Fruit fly (Drosophila melanogaster) whole organism, embryonic: ENCODE data around the gene CG1575.

ENCODE experiments used
- ATbp ChIP-seq: fragments of 200-800 bp; sonication (Bioruptor generic); optimal IDR thresholded peaks from 2 replicates; lab custom pipeline; 2017; ENCODE audit warnings: missing biosample characterization, mild to moderate bottlenecking, missing genetic modification characterization, missing genetic modification reagents
- Ada2b ChIP-seq: fragments of 200-800 bp; sonication (Bioruptor generic); IDR thresholded peaks from 2 replicates; pipeline ENCODE4 v1.3.6; 2022; ENCODE audit warnings: missing biosample characterization, missing genetic modification characterization
- Aef1 ChIP-seq: fragments of 200-800 bp; sonication (Bioruptor generic); IDR thresholded peaks from 3 replicates; pipeline ENCODE4 v1.3.6; 2022; ENCODE audit warnings: missing biosample characterization, missing genetic modification characterization
- Antp ChIP-seq: fragments of 200-800 bp; sonication (Bioruptor generic); optimal IDR thresholded peaks from 3 replicates; lab custom pipeline; 2016; ENCODE audit warnings: missing biosample characterization, missing genetic modification characterization
- Asciz ChIP-seq: fragments of 200-800 bp; sonication (Bioruptor generic); optimal IDR thresholded peaks from 2 replicates; lab custom pipeline; 2017; ENCODE audit warnings: missing biosample characterization, mild to moderate bottlenecking, missing genetic modification characterization, missing genetic modification reagents
- Atf-2 ChIP-seq: fragments of 200-800 bp; sonication (Bioruptor generic); optimal IDR thresholded peaks from 2 replicates; lab custom pipeline; 2016; ENCODE audit warnings: missing biosample characterization, missing genetic modification characterization
- Awh ChIP-seq: fragments of 200-800 bp; sonication (Bioruptor generic); IDR thresholded peaks from 2 replicates; pipeline ENCODE4, ENCODE4 v1.3.6; 2022; ENCODE audit warnings: missing biosample characterization, missing genetic modification characterization
- C15 ChIP-seq: fragments of 200-800 bp; sonication (Bioruptor generic); IDR thresholded peaks from 3 replicates; pipeline ENCODE4 v1.3.6; 2022; ENCODE audit warnings: missing biosample characterization, missing genetic modification characterization
- CG10543 ChIP-seq: fragments of 200-800 bp; sonication (Bioruptor generic); optimal IDR thresholded peaks from 3 replicates; lab custom pipeline; 2017; ENCODE audit warnings: missing biosample characterization, mild to moderate bottlenecking, missing genetic modification characterization, moderate library complexity
- CG10654 ChIP-seq: fragments of 200-800 bp; sonication (Bioruptor generic); optimal IDR thresholded peaks from 2 replicates; lab custom pipeline; 2016; ENCODE audit warnings: missing biosample characterization, missing genetic modification characterization
- CG10979 ChIP-seq: fragments of 200-800 bp; sonication (Bioruptor generic); optimal IDR thresholded peaks from 2 replicates; lab custom pipeline; 2018; ENCODE audit warnings: missing biosample characterization, mild to moderate bottlenecking, missing genetic modification characterization, moderate library complexity
- CG11247 ChIP-seq: fragments of 200-800 bp; sonication (Bioruptor generic); IDR thresholded peaks from 2 replicates; pipeline ENCODE4 v1.3.6; 2022; ENCODE audit warnings: missing biosample characterization, missing genetic modification characterization
- CG1233 ChIP-seq: fragments of 200-800 bp; sonication (Bioruptor generic); optimal IDR thresholded peaks from 4 replicates; lab custom pipeline; 2018; ENCODE audit warnings: missing biosample characterization, mild to moderate bottlenecking, missing genetic modification characterization
- CG15269 ChIP-seq: fragments of 200-800 bp; sonication (Bioruptor generic); optimal IDR thresholded peaks from 2 replicates; lab custom pipeline; 2018; ENCODE audit warnings: missing biosample characterization, mild to moderate bottlenecking, missing genetic modification characterization, moderate library complexity
- CG17359 ChIP-seq: fragments of 200-800 bp; sonication (Bioruptor generic); optimal IDR thresholded peaks from 3 replicates; lab custom pipeline; 2018; ENCODE audit warnings: missing biosample characterization, mild to moderate bottlenecking, missing genetic modification characterization, moderate library complexity
- CG17612 ChIP-seq: fragments of 200-800 bp; sonication (Bioruptor generic); IDR thresholded peaks from 2 replicates; pipeline ENCODE4 v1.3.6; 2022; ENCODE audit warnings: missing biosample characterization, missing genetic modification characterization
- CG30431 ChIP-seq: fragments of 200-800 bp; sonication (Bioruptor generic); optimal IDR thresholded peaks from 2 replicates; lab custom pipeline; 2017; ENCODE audit warnings: missing biosample characterization, missing genetic modification characterization
- CG4820 ChIP-seq: fragments of 200-800 bp; sonication (Bioruptor generic); optimal IDR thresholded peaks from 3 replicates; lab custom pipeline; 2016; ENCODE audit warnings: missing biosample characterization, missing genetic modification characterization
- CG5180 ChIP-seq: fragments of 200-800 bp; sonication (Bioruptor generic); optimal IDR thresholded peaks from 3 replicates; lab custom pipeline; 2017; ENCODE audit warnings: missing biosample characterization, missing genetic modification characterization, mild to moderate bottlenecking, moderate library complexity, missing genetic modification reagents
- CG6654 ChIP-seq: fragments of 200-800 bp; sonication (Bioruptor generic); optimal IDR thresholded peaks from 2 replicates; lab custom pipeline; 2017; ENCODE audit warnings: missing biosample characterization, mild to moderate bottlenecking, missing genetic modification characterization
- CG6813 ChIP-seq: fragments of 200-800 bp; sonication (Bioruptor generic); optimal IDR thresholded peaks from 2 replicates; lab custom pipeline; 2017; ENCODE audit warnings: missing biosample characterization, missing genetic modification characterization, mild to moderate bottlenecking, moderate library complexity, missing genetic modification reagents
- CG8281 ChIP-seq: fragments of 200-800 bp; sonication (Bioruptor generic); optimal IDR thresholded peaks from 2 replicates; lab custom pipeline; 2018; ENCODE audit warnings: missing biosample characterization, mild to moderate bottlenecking, missing genetic modification characterization, moderate library complexity
- Dbx ChIP-seq: fragments of 200-800 bp; sonication (Bioruptor generic); IDR thresholded peaks from 3 replicates; pipeline ENCODE4 v1.3.6; 2022; ENCODE audit warnings: missing biosample characterization, missing genetic modification characterization
- E2f2 ChIP-seq: fragments of 200-800 bp; sonication (Bioruptor generic); IDR thresholded peaks from 2 replicates; pipeline ENCODE4 v1.3.6; 2022; ENCODE audit warnings: missing biosample characterization, missing genetic modification characterization
- Ets97D ChIP-seq: fragments of 200-800 bp; sonication (Bioruptor generic); optimal IDR thresholded peaks from 3 replicates; lab custom pipeline; 2016; ENCODE audit warnings: missing biosample characterization, missing genetic modification characterization
- Fer2 ChIP-seq: fragments of 200-800 bp; sonication (Bioruptor generic); optimal IDR thresholded peaks from 2 replicates; lab custom pipeline; 2018; ENCODE audit warnings: missing biosample characterization, mild to moderate bottlenecking, missing genetic modification characterization, moderate library complexity
- H2.0 ChIP-seq: fragments of 200-800 bp; sonication (Bioruptor generic); IDR thresholded peaks from 2 replicates; pipeline ENCODE4 v1.3.6; 2022; ENCODE audit warnings: missing biosample characterization, missing genetic modification characterization
- Hmr ChIP-seq: fragments of 200-800 bp; sonication (Bioruptor generic); optimal IDR thresholded peaks from 3 replicates; lab custom pipeline; 2017; ENCODE audit warnings: mild to moderate bottlenecking, missing biosample characterization, missing genetic modification reagents, missing genetic modification characterization
- Hmx ChIP-seq: fragments of 200-800 bp; sonication (Bioruptor generic); optimal IDR thresholded peaks from 2 replicates; lab custom pipeline; 2016; ENCODE audit warnings: missing biosample characterization, missing genetic modification characterization
- PHDP ChIP-seq: fragments of 200-800 bp; sonication (Bioruptor generic); optimal IDR thresholded peaks from 3 replicates; lab custom pipeline; 2018; ENCODE audit warnings: missing biosample characterization, mild to moderate bottlenecking, missing genetic modification characterization, moderate library complexity
- Ravus ChIP-seq: fragments of 200-800 bp; sonication (Bioruptor generic); IDR thresholded peaks from 2 replicates; pipeline ENCODE4 v1.3.6; 2022; ENCODE audit warnings: missing biosample characterization, missing genetic modification characterization
- Sox100B ChIP-seq: fragments of 200-800 bp; sonication (Bioruptor generic); optimal IDR thresholded peaks from 3 replicates; lab custom pipeline; 2018; ENCODE audit warnings: missing biosample characterization, mild to moderate bottlenecking, missing genetic modification characterization
- Sox102F ChIP-seq: fragments of 200-800 bp; sonication (Bioruptor generic); optimal IDR thresholded peaks from 2 replicates; lab custom pipeline; 2018; ENCODE audit warnings: missing biosample characterization, mild to moderate bottlenecking, missing genetic modification characterization, moderate library complexity
- crol ChIP-seq: fragments of 200-800 bp; sonication (Bioruptor generic); IDR thresholded peaks from 2 replicates; pipeline ENCODE4 v1.3.6; 2022; ENCODE audit warnings: missing biosample characterization, missing genetic modification characterization
- dmrt99B ChIP-seq: fragments of 200-800 bp; sonication (Bioruptor generic); optimal IDR thresholded peaks from 2 replicates; lab custom pipeline; 2018; ENCODE audit warnings: missing biosample characterization, mild to moderate bottlenecking, missing genetic modification characterization, moderate library complexity
- fd64A ChIP-seq: fragments of 200-800 bp; sonication (Bioruptor generic); optimal IDR thresholded peaks from 3 replicates; lab custom pipeline; 2018; ENCODE audit warnings: missing biosample characterization, mild to moderate bottlenecking, missing genetic modification characterization
- fd96Cb ChIP-seq: fragments of 200-800 bp; sonication (Bioruptor generic); optimal IDR thresholded peaks from 2 replicates; lab custom pipeline; 2018; ENCODE audit warnings: missing biosample characterization, mild to moderate bottlenecking, missing genetic modification characterization, moderate library complexity
- gce ChIP-seq: fragments of 200-800 bp; sonication (Bioruptor generic); IDR thresholded peaks from 3 replicates; pipeline ENCODE4 v1.3.6; 2022; ENCODE audit warnings: missing biosample characterization, missing genetic modification characterization
- gcm ChIP-seq: fragments of 200-800 bp; sonication (Bioruptor generic); optimal IDR thresholded peaks from 2 replicates; lab custom pipeline; 2019; ENCODE audit warnings: missing biosample characterization, mild to moderate bottlenecking, missing genetic modification characterization, moderate library complexity
- gcm2 ChIP-seq: fragments of 200-800 bp; sonication (Bioruptor generic); optimal IDR thresholded peaks from 2 replicates; lab custom pipeline; 2016; ENCODE audit warnings: missing biosample characterization, missing genetic modification characterization
- gem ChIP-seq: fragments of 200-800 bp; sonication (Bioruptor generic); optimal IDR thresholded peaks from 2 replicates; lab custom pipeline; 2019; ENCODE audit warnings: missing biosample characterization, mild to moderate bottlenecking, missing genetic modification characterization, moderate library complexity
- gfzf ChIP-seq: fragments of 200-800 bp; sonication (Bioruptor generic); optimal IDR thresholded peaks from 2 replicates; lab custom pipeline; 2016; ENCODE audit warnings: missing biosample characterization, mild to moderate bottlenecking, missing genetic modification characterization, moderate library complexity
- kay ChIP-seq: fragments of 200-800 bp; sonication (Bioruptor generic); optimal IDR thresholded peaks from 2 replicates; lab custom pipeline; 2016; ENCODE audit warnings: missing biosample characterization, missing genetic modification characterization
- klu ChIP-seq: fragments of 200-800 bp; sonication (Bioruptor generic); IDR thresholded peaks from 2 replicates; pipeline ENCODE4 v1.3.6; 2022; ENCODE audit warnings: missing biosample characterization, missing genetic modification characterization
- maf-S ChIP-seq: fragments of 200-800 bp; sonication (Bioruptor generic); optimal IDR thresholded peaks from 2 replicates; lab custom pipeline; 2016; ENCODE audit warnings: missing biosample characterization, missing genetic modification characterization
- peb ChIP-seq: fragments of 200-800 bp; sonication (Bioruptor generic); IDR thresholded peaks from 2 replicates; pipeline ENCODE4 v1.3.6; 2022; ENCODE audit warnings: missing biosample characterization, missing genetic modification characterization
- pnt ChIP-seq: fragments of 200-800 bp; sonication (Bioruptor generic); optimal IDR thresholded peaks from 3 replicates; lab custom pipeline; 2016; ENCODE audit warnings: missing biosample characterization, missing genetic modification characterization
- salm ChIP-seq: fragments of 200-800 bp; sonication (Bioruptor generic); optimal IDR thresholded peaks from 2 replicates; lab custom pipeline; 2018; ENCODE audit warnings: missing biosample characterization, mild to moderate bottlenecking, missing genetic modification characterization
- sisA ChIP-seq: fragments of 200-800 bp; sonication (Bioruptor generic); IDR thresholded peaks from 2 replicates; pipeline ENCODE4 v1.3.6; 2022; ENCODE audit warnings: missing biosample characterization, missing genetic modification characterization
- wek ChIP-seq: fragments of 200-800 bp; sonication (Bioruptor generic); optimal IDR thresholded peaks from 3 replicates; lab custom pipeline; 2018; ENCODE audit warnings: missing biosample characterization, mild to moderate bottlenecking, missing genetic modification characterization, moderate library complexity
- yki ChIP-seq: fragments of >200 bp; optimal IDR thresholded peaks from 3 replicates; lab custom pipeline; 2018

CG1575 gene

DNA sequence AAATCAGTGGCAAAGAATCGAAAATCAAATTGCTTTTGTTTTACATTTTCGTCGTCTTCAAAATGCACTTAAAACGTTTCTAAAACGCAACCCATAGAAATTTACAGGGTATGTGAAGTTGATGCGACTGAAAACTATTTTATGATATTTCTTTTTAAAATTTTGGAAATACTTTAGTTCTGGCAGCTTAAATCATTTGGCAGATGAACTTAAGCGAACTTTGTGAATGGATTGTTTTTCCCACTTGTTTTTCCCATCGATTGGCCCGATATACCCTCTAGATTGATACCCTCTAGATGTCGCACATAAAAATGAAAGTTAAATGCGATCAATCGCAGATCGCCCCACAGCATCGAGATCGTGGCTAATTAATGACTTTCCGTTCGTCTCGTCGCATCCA, 9.3 kb downstream of the CG1575 start (continued):
- TF ChIP-seq CG6813 (GFP tag; lab: Kevin White, UChicago): peak; percentile 43
- TF ChIP-seq crol (GFP tag; lab: Robert Waterston, UW): no peak
- TF ChIP-seq gce (GFP tag; lab: Robert Waterston, UW): peak; percentile 61; the same call in 1 of the 3 replicates
- TF ChIP-seq Aef1: 0 out of 3 replicates have a peak, but pooled peaks have one; percentile 27
- TF ChIP-seq CG4820 (GFP tag; lab: Kevin White, UChicago): peak; percentile 53
- TF ChIP-seq CG8281 (tag; lab: Kevin White, UChicago): no peak
- TF ChIP-seq CG10979 (tag; lab: Kevin White, UChicago): peak; percentile 80
- peak; percentile 21 for TF ChIP-seq salm (tag; lab: Kevin White, UChicago)
- peak; percentile 40 for TF ChIP-seq gcm
- TF ChIP-seq klu: no peak
- TF ChIP-seq CG11247 (GFP tag; lab: Robert Waterston, UW): no peak
- peak; percentile 17 for TF ChIP-seq pnt
- no peak for TF ChIP-seq Fer2
- TF ChIP-seq CG15269 (tag; lab: Kevin White, UChicago): peak; percentile 45
- no peak for TF ChIP-seq CG10543 (GFP tag; lab: Kevin White, UChicago)
- peak; percentile 67 for TF ChIP-seq sisA
- no peak for TF ChIP-seq gfzf (GFP tag; lab: Kevin White, UChicago)
- TF ChIP-seq fd64A (GFP tag; lab: Kevin White, UChicago): peak; percentile 47
- TF ChIP-seq Atf-2 (GFP tag; lab: Kevin White, UChicago): no peak
- TF ChIP-seq E2f2 (GFP tag; lab: Robert Waterston, UW): peak; percentile 29; the same call in 1 of the 2 replicates
- TF ChIP-seq kay (GFP tag; lab: Kevin White, UChicago): no peak
- peak; percentile 19 for TF ChIP-seq CG1233 (GFP tag; lab: Kevin White, UChicago)
- TF ChIP-seq gcm2 (GFP tag; lab: Kevin White, UChicago): no peak
- TF ChIP-seq Ada2b: peak; percentile 61
- TF ChIP-seq, all 482 proteins: peak for 205

DNA sequence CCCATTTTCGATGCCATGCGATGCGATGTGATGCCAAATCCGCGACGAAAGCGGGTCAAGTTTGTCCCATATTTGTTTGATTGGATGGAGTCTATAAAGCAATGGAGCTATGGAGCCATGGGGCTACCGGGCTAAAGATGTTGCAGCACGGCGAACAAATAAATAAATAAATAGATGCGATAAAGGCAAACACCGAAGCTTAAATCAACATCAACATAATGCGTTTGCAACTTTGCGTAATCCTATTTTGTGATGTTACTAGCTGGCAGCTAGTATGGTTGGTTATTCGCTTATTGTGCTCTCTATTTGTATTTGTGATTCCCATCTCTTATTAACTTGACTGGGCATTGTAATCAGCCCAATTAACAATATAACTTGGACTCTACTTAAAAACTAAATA, 11.3 kb downstream of the CG1575 start:
- TF ChIP-seq CG4820 (GFP tag; lab: Kevin White, UChicago) (no peak), CG30431 (no peak), wek (GFP tag; lab: Kevin White, UChicago) (peak; percentile 38), CG5180 (GFP tag; lab: Kevin White, UChicago) (peak; percentile 52), PHDP (tag; lab: Kevin White, UChicago) (no peak), C15 (no peak), Asciz (GFP tag; lab: Kevin White, UChicago) (peak; percentile 59), peb (GFP tag; lab: Robert Waterston, UW) (no peak), fd96Cb (tag; lab: Kevin White, UChicago) (no peak), gem (tag; lab: Kevin White, UChicago) (no peak), Ravus (GFP tag; lab: Robert Waterston, UW) (no peak), Sox102F (GFP tag; lab: Kevin White, UChicago) (peak; percentile 20), Sox100B (GFP tag; lab: Kevin White, UChicago) (peak; percentile 25), Hmr (GFP tag; lab: Kevin White, UChicago) (no peak), CG17359 (tag; lab: Kevin White, UChicago) (peak; percentile 5), Antp (GFP tag; lab: Kevin White, UChicago) (no peak), CG6654 (GFP tag; lab: Kevin White, UChicago) (no peak), yki (lab: Kevin White, UChicago) (no peak), Dbx (GFP tag; lab: Robert Waterston, UW) (no peak), CG10654 (no peak), dmrt99B (tag; lab: Kevin White, UChicago) (peak; percentile 42), CG10543 (GFP tag; lab: Kevin White, UChicago) (no peak), CG15269 (tag; lab: Kevin White, UChicago) (no peak), Awh (GFP tag; lab: Robert Waterston, UW) (peak; percentile 62; the same call in 1 of the 2 replicates), Ets97D (GFP tag; lab: Kevin White, UChicago) (no peak), Hmx (GFP tag; lab: Kevin White, UChicago) (no peak), ATbp (peak; percentile 39), maf-S (no peak), H2.0 (GFP tag; lab: Robert Waterston, UW) (no peak), CG17612 (no peak)
